Fruit fly (Drosophila melanogaster) whole organism: ENCODE data around the gene Arr2.

Experiments
- CG8478 ChIP-seq: fragments of >200 bp; optimal IDR thresholded peaks from 2 replicates; lab custom pipeline; 2018; ENCODE audit warnings: inconsistent platforms
- Dll ChIP-seq: fragments of >200 bp; optimal IDR thresholded peaks from 2 replicates; lab custom pipeline; 2017
- EcR ChIP-seq, 2 experiments: fragments of >200 bp; optimal IDR thresholded peaks; 2 replicates each; lab custom pipeline; 2017; ENCODE audit warnings: missing biosample characterization in 2 of 2, missing genetic modification characterization in 2 of 2, missing genetic modification reagents in 2 of 2
- pan ChIP-seq: fragments of >200 bp; optimal IDR thresholded peaks from 2 replicates; lab custom pipeline; 2017
- psq ChIP-seq: fragments of >200 bp; optimal IDR thresholded peaks from 2 replicates; lab custom pipeline; 2017

- TF ChIP-seq EcR (GFP tag; optimal IDR thresholded peaks at IDR 0.05; lab: Kevin White, UChicago), result no peak
- no peak for TF ChIP-seq CG8478
- no peak for TF ChIP-seq Dll (lab: Kevin White, UChicago)
- TF ChIP-seq psq (lab: Kevin White, UChicago), result no peak
- no peak for TF ChIP-seq pan (lab: Kevin White, UChicago)
Measured at dm6 chr3L:8657787-8658186, 9.1 kb upstream of the Arr2 start.
